Worm (Caenorhabditis elegans) whole organism, L3 larva: ENCODE results near the gene ndc-80.

ENCODE experiments used
- R02D3.7 ChIP-seq: fragments of 150-350 bp; optimal IDR thresholded peaks from 2 replicates; lab custom pipeline; 2014; ENCODE audit warnings: missing biosample characterization, missing genetic modification characterization
- ZK546.5 ChIP-seq: sonication (generic microtip); optimal IDR thresholded peaks from 2 replicates; lab custom pipeline; 2017; ENCODE audit warnings: missing biosample characterization, missing genetic modification characterization
- aly-2 ChIP-seq: fragments of 150-350 bp; optimal IDR thresholded peaks from 2 replicates; lab custom pipeline; 2014; ENCODE audit warnings: missing biosample characterization, missing genetic modification characterization
- ama-1 ChIP-seq: fragments of 150-350 bp; optimal IDR thresholded peaks from 2 replicates; lab custom pipeline; 2018
- ceh-16 ChIP-seq: sonication (generic microtip); optimal IDR thresholded peaks from 2 replicates; lab custom pipeline; 2017; ENCODE audit warnings: missing biosample characterization, missing genetic modification characterization
- ceh-28 ChIP-seq: fragments of 150-350 bp; optimal IDR thresholded peaks from 2 replicates; lab custom pipeline; 2014; ENCODE audit warnings: missing biosample characterization, missing genetic modification reagents, missing genetic modification characterization
- ceh-9 ChIP-seq: sonication (generic microtip); optimal IDR thresholded peaks from 2 replicates; lab custom pipeline; 2018; ENCODE audit warnings: missing biosample characterization, missing genetic modification characterization
- egl-27 ChIP-seq: sonication (generic microtip); optimal IDR thresholded peaks from 4 replicates; lab custom pipeline; 2017; ENCODE audit warnings: missing biosample characterization, missing genetic modification reagents, missing genetic modification characterization
- elt-2 ChIP-seq: sonication (generic microtip); optimal IDR thresholded peaks from 2 replicates; lab custom pipeline; 2016; ENCODE audit warnings: missing genetic modification reagents, mild to moderate bottlenecking, missing genetic modification characterization, missing compliant biosample characterization
- elt-3 ChIP-seq, 3 experiments: fragments of 150-350 bp in 1 of 3; sonication (generic microtip) in 2 of 3; optimal IDR thresholded peaks; 2 replicates in 2 of 3; 4 replicates in 1 of 3; lab custom pipeline; 2014 to 2017; ENCODE audit warnings: missing biosample characterization in 3 of 3, missing genetic modification characterization in 3 of 3
- eor-1 ChIP-seq, 2 experiments: fragments of 150-350 bp; optimal IDR thresholded peaks; 2 replicates each; lab custom pipeline; 2014 to 2018; ENCODE audit warnings: missing biosample characterization in 2 of 2, missing genetic modification characterization in 2 of 2
- fkh-10 ChIP-seq: sonication (generic microtip); optimal IDR thresholded peaks from 2 replicates; lab custom pipeline; 2017; ENCODE audit warnings: missing biosample characterization, missing genetic modification reagents, missing genetic modification characterization
- fkh-2 ChIP-seq: fragments of 150-350 bp; optimal IDR thresholded peaks from 2 replicates; lab custom pipeline; 2014; ENCODE audit warnings: missing biosample characterization, missing genetic modification reagents, missing genetic modification characterization
- fos-1 ChIP-seq: fragments of 150-350 bp; optimal IDR thresholded peaks from 2 replicates; lab custom pipeline; 2014; ENCODE audit warnings: missing biosample characterization, missing genetic modification characterization
- hmg-11 ChIP-seq: sonication (generic microtip); optimal IDR thresholded peaks from 2 replicates; lab custom pipeline; 2016; ENCODE audit warnings: missing genetic modification characterization, missing compliant biosample characterization
- jun-1 ChIP-seq: fragments of 150-350 bp; optimal IDR thresholded peaks from 2 replicates; lab custom pipeline; 2014; ENCODE audit warnings: missing biosample characterization, missing genetic modification reagents, missing genetic modification characterization
- lin-15B ChIP-seq: fragments of 150-350 bp; optimal IDR thresholded peaks from 2 replicates; lab custom pipeline; 2014; ENCODE audit warnings: missing biosample characterization, missing genetic modification characterization
- lin-39 ChIP-seq: fragments of 150-350 bp; optimal IDR thresholded peaks from 2 replicates; lab custom pipeline; 2018; ENCODE audit warnings: missing biosample characterization, missing genetic modification reagents, missing genetic modification characterization
- lsy-12 ChIP-seq: sonication (generic microtip); optimal IDR thresholded peaks from 2 replicates; lab custom pipeline; 2016; ENCODE audit warnings: mild to moderate bottlenecking, missing genetic modification characterization, missing compliant biosample characterization
- nfya-1 ChIP-seq: sonication (generic microtip); optimal IDR thresholded peaks from 2 replicates; lab custom pipeline; 2017; ENCODE audit warnings: missing genetic modification characterization, mild to moderate bottlenecking, missing compliant biosample characterization, antibody characterized with exemption, moderate library complexity; ENCODE audit not compliant: insufficient read depth
- nhr-11 ChIP-seq: fragments of 150-350 bp; optimal IDR thresholded peaks from 2 replicates; lab custom pipeline; 2014; ENCODE audit warnings: missing biosample characterization, missing genetic modification characterization
- nhr-12 ChIP-seq: fragments of 150-350 bp; optimal IDR thresholded peaks from 2 replicates; lab custom pipeline; 2014; ENCODE audit warnings: missing biosample characterization, missing genetic modification characterization
- nhr-23 ChIP-seq: fragments of 150-350 bp; optimal IDR thresholded peaks from 2 replicates; lab custom pipeline; 2014; ENCODE audit warnings: missing biosample characterization, missing genetic modification reagents, missing genetic modification characterization
- nhr-25 ChIP-seq: sonication (generic microtip); optimal IDR thresholded peaks from 2 replicates; lab custom pipeline; 2017; ENCODE audit warnings: missing biosample characterization, missing genetic modification characterization
- nhr-43 ChIP-seq: sonication (generic microtip); optimal IDR thresholded peaks from 2 replicates; lab custom pipeline; 2016; ENCODE audit warnings: mild to moderate bottlenecking, missing genetic modification characterization, missing compliant biosample characterization; ENCODE audit not compliant: poor library complexity, severe bottlenecking
- nhr-76 ChIP-seq: fragments of 150-350 bp; sonication (generic microtip); optimal IDR thresholded peaks from 5 replicates; lab custom pipeline; 2014; ENCODE audit warnings: missing biosample characterization, missing genetic modification characterization
- nhr-77 ChIP-seq: fragments of 150-350 bp; optimal IDR thresholded peaks from 2 replicates; lab custom pipeline; 2014; ENCODE audit warnings: missing biosample characterization, missing genetic modification characterization
- pha-4 ChIP-seq: fragments of 150-350 bp; optimal IDR thresholded peaks from 2 replicates; lab custom pipeline; 2014; ENCODE audit warnings: missing biosample characterization, missing genetic modification reagents, missing genetic modification characterization
- pqm-1 ChIP-seq: fragments of 150-350 bp; optimal IDR thresholded peaks from 2 replicates; lab custom pipeline; 2017; ENCODE audit warnings: missing biosample characterization, missing genetic modification characterization, inconsistent platforms
- sea-2 ChIP-seq: fragments of 150-350 bp; sonication (generic microtip); optimal IDR thresholded peaks from 4 replicates; lab custom pipeline; 2014; ENCODE audit warnings: missing biosample characterization, missing genetic modification reagents, missing genetic modification characterization
- skn-1 ChIP-seq: fragments of 150-350 bp; optimal IDR thresholded peaks from 2 replicates; lab custom pipeline; 2014; ENCODE audit warnings: missing biosample characterization, missing genetic modification characterization
- snpc-4 ChIP-seq: fragments of 150-350 bp; optimal IDR thresholded peaks from 2 replicates; lab custom pipeline; 2014; ENCODE audit warnings: missing biosample characterization, missing genetic modification characterization
- unc-39 ChIP-seq: sonication (generic microtip); optimal IDR thresholded peaks from 4 replicates; lab custom pipeline; 2017; ENCODE audit warnings: missing biosample characterization, missing genetic modification characterization
- unc-62 ChIP-seq: fragments of 150-350 bp; sonication (generic microtip); optimal IDR thresholded peaks from 4 replicates; lab custom pipeline; 2014; ENCODE audit warnings: missing biosample characterization, missing genetic modification reagents, missing genetic modification characterization
- zag-1 ChIP-seq: fragments of 150-350 bp; optimal IDR thresholded peaks from 2 replicates; lab custom pipeline; 2014; ENCODE audit warnings: missing biosample characterization, missing genetic modification characterization
- ztf-4 ChIP-seq: fragments of 150-350 bp; optimal IDR thresholded peaks from 2 replicates; lab custom pipeline; 2014; ENCODE audit warnings: missing biosample characterization, missing genetic modification characterization

The ndc-80 gene

DNA sequence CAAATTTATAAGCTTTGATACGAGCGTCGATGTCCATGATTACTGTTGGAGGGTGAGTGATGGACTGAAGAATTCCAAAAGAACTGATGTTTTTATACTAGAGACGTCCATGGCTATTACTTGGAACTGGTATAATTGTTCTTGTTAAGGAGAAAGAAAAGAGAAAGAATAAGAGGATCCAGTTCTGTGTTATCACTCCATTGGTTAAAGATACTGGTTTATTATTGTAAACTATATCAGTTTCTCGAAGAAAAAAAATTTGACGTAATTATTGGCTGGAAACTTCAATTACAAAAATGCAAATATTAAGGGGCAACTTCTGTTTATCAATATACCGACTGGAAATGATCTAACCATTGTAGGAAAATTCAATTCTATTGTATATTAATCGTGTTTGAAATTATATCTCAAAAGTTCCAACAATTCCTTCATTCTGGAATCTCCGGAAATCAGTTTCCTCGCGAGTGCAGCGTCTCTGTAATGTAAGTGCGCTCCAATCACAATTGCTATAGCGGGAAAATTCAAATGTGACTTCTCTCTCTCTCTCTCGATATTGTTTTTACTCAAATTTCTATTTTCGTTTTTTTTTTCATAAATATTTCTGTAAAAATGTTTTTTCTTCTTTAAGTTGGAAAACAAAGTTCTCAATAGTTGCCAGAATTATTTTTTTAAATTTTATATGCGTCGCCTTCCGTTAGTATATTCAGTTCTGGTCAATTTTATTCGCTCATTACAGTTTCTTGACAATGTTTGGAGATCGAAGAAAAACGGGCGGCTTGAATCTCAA lies at the start of gene ndc-80, which contains the start of gene col-2:
ndc-80 (plus strand) TSS at position 737 of the 787 bp plus-strand sequence.
col-2 (minus strand) TSS at position 51 of the 787 bp plus-strand sequence.
- TF ChIP-seq lin-15B (tag; lab: Kevin White, UChicago) (peak; percentile 93), nhr-43 (tag; lab: Kevin White, UChicago) (peak; percentile 74), jun-1 (tag; lab: Kevin White, UChicago) (peak; percentile 10), fos-1 (no peak), pqm-1 (tag; lab: Kevin White, UChicago) (peak; percentile 17), fkh-10 (GFP tag; lab: Kevin White, UChicago) (peak; percentile 23), nfya-1 (tag; lab: Kevin White, UChicago) (peak; percentile 84), elt-2 (tag; lab: Kevin White, UChicago) (no peak), snpc-4 (peak; percentile 36), lin-39 (peak; percentile 70), skn-1 (tag; lab: Kevin White, UChicago) (peak; percentile 4), nhr-25 (tag; lab: Kevin White, UChicago) (peak; percentile 70), R02D3.7 (tag; lab: Kevin White, UChicago) (peak; percentile 71), nhr-23 (tag; lab: Kevin White, UChicago) (peak; percentile 54), ZK546.5 (tag; lab: Kevin White, UChicago) (no peak), hmg-11 (tag; lab: Kevin White, UChicago) (no peak), lsy-12 (tag; lab: Kevin White, UChicago) (no peak), aly-2 (tag; lab: Kevin White, UChicago) (no peak)

DNA sequence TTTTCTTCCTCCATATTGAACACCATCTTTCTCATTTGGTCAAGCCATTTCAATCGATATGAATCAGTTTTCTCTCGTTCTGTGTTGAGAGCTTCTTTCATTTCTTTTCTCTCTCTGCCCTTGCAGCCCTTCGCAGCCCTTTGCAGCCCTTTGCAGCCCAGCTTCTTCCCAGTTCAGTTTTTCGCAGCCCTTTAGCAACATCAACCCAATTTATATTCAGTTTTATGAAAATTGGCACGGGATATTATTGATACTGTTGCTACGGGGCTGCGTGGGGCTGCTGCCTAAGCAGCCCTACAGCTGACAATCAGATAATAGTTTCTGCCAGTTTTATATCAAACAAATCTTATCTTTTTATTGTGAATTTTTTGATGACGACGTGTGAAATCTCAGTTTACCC lies 49.0 kb upstream of the ndc-80 start, which contains the start of gene F44D12.10:
F44D12.10 (minus strand) TSS at position 101 of the 400 bp plus-strand sequence.
- TF ChIP-seq elt-3 (tag; optimal IDR thresholded peaks at IDR 0.05; lab: Kevin White, UChicago), result no peak
- no peak for TF ChIP-seq nhr-11
- no peak for TF ChIP-seq eor-1 (tag; optimal IDR thresholded peaks at IDR 0.05; lab: Kevin White, UChicago)
- TF ChIP-seq ama-1 (lab: Kevin White, UChicago), result no peak
- no peak for TF ChIP-seq unc-39 (tag; lab: Kevin White, UChicago)
- TF ChIP-seq egl-27, result no peak
- no peak for TF ChIP-seq pqm-1 (tag; lab: Kevin White, UChicago)
- no peak for TF ChIP-seq ceh-16 (tag; lab: Kevin White, UChicago)
- no peak for TF ChIP-seq nhr-77 (tag; lab: Kevin White, UChicago)
- TF ChIP-seq sea-2 (GFP tag; lab: Kevin White, UChicago), result no peak
- TF ChIP-seq ztf-4 (tag; lab: Kevin White, UChicago), result no peak
- no peak for TF ChIP-seq zag-1 (tag; lab: Kevin White, UChicago)
- TF ChIP-seq skn-1 (tag; lab: Kevin White, UChicago), result no peak

DNA sequence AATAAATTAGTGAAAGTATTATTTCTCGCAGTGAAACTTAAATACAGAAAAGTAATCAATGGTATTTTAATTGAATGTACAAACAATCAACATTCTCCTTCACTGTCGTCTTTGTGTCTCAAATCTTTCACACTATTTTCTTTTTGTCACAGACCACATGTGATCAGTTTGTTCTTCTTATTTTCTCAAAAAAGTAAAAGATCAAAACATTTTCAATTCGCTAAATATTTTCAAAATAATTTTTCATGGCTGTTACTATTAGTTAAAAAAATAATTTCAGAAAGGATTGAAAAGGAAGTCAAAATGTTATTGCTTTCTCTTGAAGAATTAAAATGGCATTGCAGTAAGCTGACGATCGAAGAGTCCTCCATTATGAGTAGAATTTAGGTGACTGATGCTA lies 45.1 kb upstream of the ndc-80 start, which contains the start of gene dhs-31:
dhs-31 (minus strand) TSS at position 101 of the 400 bp plus-strand sequence.
- TF ChIP-seq nhr-76 (tag; lab: Kevin White, UChicago) (no peak), ceh-28 (tag; lab: Kevin White, UChicago) (no peak), ztf-4 (tag; lab: Kevin White, UChicago) (no peak), fkh-2 (tag; lab: Kevin White, UChicago) (no peak), pha-4 (tag; lab: Kevin White, UChicago) (no peak), jun-1 (tag; lab: Kevin White, UChicago) (no peak), ceh-9 (no peak), nhr-43 (tag; lab: Kevin White, UChicago) (no peak), nhr-12 (no peak), skn-1 (tag; lab: Kevin White, UChicago) (no peak), ZK546.5 (tag; lab: Kevin White, UChicago) (no peak), unc-62 (GFP tag; lab: Kevin White, UChicago) (no peak), R02D3.7 (tag; lab: Kevin White, UChicago) (no peak), nhr-25 (tag; lab: Kevin White, UChicago) (no peak), zag-1 (tag; lab: Kevin White, UChicago) (no peak), aly-2 (tag; lab: Kevin White, UChicago) (no peak)
